Fruit fly (Drosophila melanogaster) whole organism, wandering third instar larva: ENCODE results near the gene CG7692.

ENCODE experiments used
- CG9705 ChIP-seq: fragments of 200-800 bp; sonication (Bioruptor generic); optimal IDR thresholded peaks from 2 replicates; lab custom pipeline; 2018; ENCODE audit warnings: missing biosample characterization, mild to moderate bottlenecking, missing genetic modification characterization
- Hr83 ChIP-seq: fragments of 200-300 bp; sonication (Bioruptor generic); optimal IDR thresholded peaks from 2 replicates; lab custom pipeline; 2016; ENCODE audit warnings: missing biosample characterization, mild to moderate bottlenecking, missing genetic modification characterization, moderate library complexity; ENCODE audit not compliant: poor library complexity, severe bottlenecking
- Myc ChIP-seq: fragments of >200 bp; optimal IDR thresholded peaks from 2 replicates; lab custom pipeline; 2017
- OdsH ChIP-seq: fragments of 200-800 bp; sonication (Bioruptor generic); optimal IDR thresholded peaks from 2 replicates; lab custom pipeline; 2016; ENCODE audit warnings: missing biosample characterization, mild to moderate bottlenecking, missing genetic modification characterization
- lola ChIP-seq: fragments of >200 bp; optimal IDR thresholded peaks from 2 replicates; lab custom pipeline; 2017; ENCODE audit warnings: missing biosample characterization, missing genetic modification characterization

DNA sequence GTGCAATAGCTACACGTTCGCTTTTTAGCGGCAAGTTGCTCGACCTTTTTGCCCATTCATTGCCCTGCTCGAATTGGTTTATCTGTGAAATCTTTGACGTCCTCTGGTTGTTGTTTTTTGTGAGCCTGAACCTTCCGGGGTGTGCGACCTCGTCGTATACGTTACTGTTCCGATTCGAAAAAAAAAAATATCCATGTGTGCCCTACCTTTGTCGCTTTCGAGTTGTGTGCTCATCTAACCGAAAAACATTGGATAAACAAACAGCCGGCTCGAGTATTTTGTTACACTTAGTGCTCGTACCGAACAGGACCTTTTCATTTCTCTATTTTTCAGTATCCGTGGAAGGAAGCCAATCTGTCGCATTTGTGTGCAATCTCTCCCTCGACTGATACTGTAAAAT lies 12.4 kb downstream of the CG7692 start:
- no peak for TF ChIP-seq Hr83 (GFP tag; lab: Kevin White, UChicago)
- TF ChIP-seq Myc (lab: Kevin White, UChicago), result no peak
- no peak for TF ChIP-seq OdsH (GFP tag; lab: Kevin White, UChicago)
- no peak for TF ChIP-seq lola (GFP tag; lab: Kevin White, UChicago)
- TF ChIP-seq CG9705, result no peak
